Worm (Caenorhabditis elegans): ENCODE measurements around the gene cks-1.

cks-1 gene

ce11 chrIV:8506034-8506433, 7.7 kb upstream of the cks-1 start:
- TF ChIP-seq ces-1 (GFP tag; optimal IDR thresholded peaks at IDR 0.05) (no peak), flh-1 (GFP tag; optimal IDR thresholded peaks at IDR 0.05) (no peak), elt-3 (tag; optimal IDR thresholded peaks at IDR 0.05) (no peak), ceh-83 (GFP tag; optimal IDR thresholded peaks at IDR 0.05) (no peak), hlh-1 (tag; optimal IDR thresholded peaks at IDR 0.05) (no peak), unc-39 (tag; optimal IDR thresholded peaks at IDR 0.05) (no peak), zip-8 (tag; optimal IDR thresholded peaks at IDR 0.05) (no peak), tbx-8 (GFP tag; optimal IDR thresholded peaks at IDR 0.05) (no peak), ztf-11 (tag; optimal IDR thresholded peaks at IDR 0.05) (no peak), sem-2 (GFP tag; optimal IDR thresholded peaks at IDR 0.05) (no peak), unc-120 (tag; optimal IDR thresholded peaks at IDR 0.05; ENCODE audit: poor library complexity, severe bottlenecking) (no peak), snpc-4 (tag; optimal IDR thresholded peaks at IDR 0.05) (no peak)

ce11 chrIV:8510534-8510933, 3.2 kb upstream of the cks-1 start, which contains the start of gene tag-77:
tag-77 (minus strand) TSS chrIV:8510548.
- TF ChIP-seq elt-3 (tag; optimal IDR thresholded peaks at IDR 0.05) (no peak), ceh-39 (tag; optimal IDR thresholded peaks at IDR 0.05) (no peak), hlh-1 (tag; optimal IDR thresholded peaks at IDR 0.05) (no peak), nhr-28 (tag; optimal IDR thresholded peaks at IDR 0.05) (no peak), unc-39 (tag; optimal IDR thresholded peaks at IDR 0.05) (no peak), unc-120 (tag; optimal IDR thresholded peaks at IDR 0.05; ENCODE audit: poor library complexity, severe bottlenecking) (no peak), lsy-2 (tag; optimal IDR thresholded peaks at IDR 0.05) (no peak), snpc-4 (tag; optimal IDR thresholded peaks at IDR 0.05) (no peak), drap-1 (GFP tag; optimal IDR thresholded peaks at IDR 0.05) (no peak), mep-1 (tag; optimal IDR thresholded peaks at IDR 0.05) (no peak), ceh-83 (GFP tag; optimal IDR thresholded peaks at IDR 0.05) (no peak), nhr-76 (tag; optimal IDR thresholded peaks at IDR 0.05) (no peak), M03D4.4 (tag; optimal IDR thresholded peaks at IDR 0.05) (no peak), nhr-2 (tag; optimal IDR thresholded peaks at IDR 0.05) (no peak), ceh-43 (GFP tag; optimal IDR thresholded peaks at IDR 0.05) (no peak), bed-3 (GFP tag; optimal IDR thresholded peaks at IDR 0.05) (no peak), mab-5 (tag; optimal IDR thresholded peaks at IDR 0.05) (no peak), flh-1 (GFP tag; optimal IDR thresholded peaks at IDR 0.05) (no peak)

ce11 chrIV:8511056-8511455, 2.7 kb upstream of the cks-1 start, which contains the start of gene mes-6:
mes-6 (plus strand) TSS chrIV:8511284.
- TF ChIP-seq nhr-12 (tag; optimal IDR thresholded peaks at IDR 0.05) (no peak), lin-13 (tag; optimal IDR thresholded peaks at IDR 0.05) (peak; percentile 47), lsy-2 (tag; optimal IDR thresholded peaks at IDR 0.05) (peak; percentile 57), mep-1 (tag; optimal IDR thresholded peaks at IDR 0.05) (peak; percentile 73), unc-120 (tag; optimal IDR thresholded peaks at IDR 0.05; ENCODE audit: poor library complexity, severe bottlenecking) (no peak), ces-1 (GFP tag; optimal IDR thresholded peaks at IDR 0.05) (peak; percentile 96)

ce11 chrIV:8512679-8513078, 1.0 kb upstream of the cks-1 start, which contains the start of gene C09G4.4:
C09G4.4 (plus strand) TSS chrIV:8512979.
- TF ChIP-seq drap-1 (GFP tag; optimal IDR thresholded peaks at IDR 0.05), result no peak
- no peak for TF ChIP-seq unc-120 (tag; optimal IDR thresholded peaks at IDR 0.05; ENCODE audit: poor library complexity, severe bottlenecking)
- no peak for TF ChIP-seq nhr-12 (tag; optimal IDR thresholded peaks at IDR 0.05)
- TF ChIP-seq unc-39 (tag; optimal IDR thresholded peaks at IDR 0.05), result no peak
- TF ChIP-seq mab-5 (tag; optimal IDR thresholded peaks at IDR 0.05), result no peak
- no peak for TF ChIP-seq unc-62 (GFP tag; optimal IDR thresholded peaks at IDR 0.05)
- TF ChIP-seq ceh-39 (tag; optimal IDR thresholded peaks at IDR 0.05), result no peak
- TF ChIP-seq ham-2 (GFP tag; optimal IDR thresholded peaks at IDR 0.05), result no peak
- no peak for TF ChIP-seq ceh-83 (GFP tag; optimal IDR thresholded peaks at IDR 0.05)
- no peak for TF ChIP-seq M03D4.4 (tag; optimal IDR thresholded peaks at IDR 0.05)
- no peak for TF ChIP-seq snpc-4 (tag; optimal IDR thresholded peaks at IDR 0.05)

- TF ChIP-seq lin-32 (GFP tag; optimal IDR thresholded peaks at IDR 0.05) (no peak), ceh-39 (tag; optimal IDR thresholded peaks at IDR 0.05) (no peak), ces-1 (GFP tag; optimal IDR thresholded peaks at IDR 0.05) (no peak), ceh-83 (GFP tag; optimal IDR thresholded peaks at IDR 0.05) (no peak), bed-3 (GFP tag; optimal IDR thresholded peaks at IDR 0.05) (no peak), ztf-11 (tag; optimal IDR thresholded peaks at IDR 0.05) (no peak), nhr-76 (tag; optimal IDR thresholded peaks at IDR 0.05) (no peak)
These were observed 827 bp downstream of the cks-1 start for ce11 chrIV:8514546-8514945.

- no peak for TF ChIP-seq ceh-83 (GFP tag; optimal IDR thresholded peaks at IDR 0.05)
- TF ChIP-seq tbx-8 (GFP tag; optimal IDR thresholded peaks at IDR 0.05), result no peak
- TF ChIP-seq nhr-28 (tag; optimal IDR thresholded peaks at IDR 0.05), result no peak
These were observed 6.2 kb downstream of the cks-1 start for ce11 chrIV:8519949-8520348.
